Worm (Caenorhabditis elegans): ENCODE measurements around the gene C45G9.6.
A peak's percentile ranks its signal among the peaks of the same experiment; 100 is the strongest.

The C45G9.6 gene

DNA sequence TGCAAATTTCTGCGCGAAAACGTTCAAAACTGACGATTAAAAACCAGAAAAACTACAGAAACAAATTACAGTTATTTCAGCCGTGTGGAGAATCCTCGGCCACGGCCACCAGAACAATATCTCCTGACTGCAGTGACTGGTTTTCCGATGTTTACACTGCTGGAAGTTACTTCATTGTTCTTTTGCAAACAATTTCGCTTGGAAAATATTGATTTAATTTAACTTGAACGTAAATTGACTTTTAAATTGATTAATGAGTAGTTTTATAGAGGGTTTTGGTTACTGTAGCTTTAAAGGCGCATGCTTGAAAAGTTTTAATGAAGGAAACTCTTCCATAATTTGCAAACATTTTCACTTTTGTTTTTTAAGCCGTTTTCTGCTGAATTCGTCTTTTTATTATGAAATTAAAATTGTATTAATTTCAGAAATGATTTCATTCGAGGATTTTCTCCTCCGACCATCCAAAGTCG lies 37.3 kb upstream of the C45G9.6 start, which contains the start of gene smcr-8:
smcr-8 (plus strand) TSS at position 420 of the 470 bp plus-strand sequence.
- no peak for TF ChIP-seq ztf-1 (GFP tag; conservative IDR thresholded peaks at IDR 0.05)
- TF ChIP-seq lsy-2 (tag; optimal IDR thresholded peaks at IDR 0.05) = peak in 1 of 2 experiments; percentile 11

DNA sequence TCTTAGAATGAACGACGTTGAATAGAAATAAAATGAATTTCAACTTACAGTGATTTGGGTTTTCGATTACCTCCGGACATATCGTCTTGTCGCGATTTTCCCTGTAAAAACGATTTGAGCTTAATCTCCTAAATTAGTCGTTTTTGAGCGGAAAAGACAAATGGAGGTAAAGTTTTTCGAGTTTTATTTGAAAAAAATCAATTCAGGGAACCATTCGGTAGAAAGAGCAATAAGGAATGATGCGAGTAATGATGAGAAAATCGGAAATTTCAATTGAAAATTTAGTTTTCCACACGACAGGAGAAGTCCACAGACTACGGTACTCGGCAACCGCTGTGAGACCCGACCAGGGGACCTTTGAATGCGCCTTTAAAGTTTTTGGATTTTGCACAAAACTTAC lies 34.0 kb upstream of the C45G9.6 start, which contains the start of gene R144.10:
R144.10 (minus strand) TSS at position 101 of the 400 bp plus-strand sequence.
- TF ChIP-seq ceh-82 (tag; optimal IDR thresholded peaks at IDR 0.05) = no peak
- TF ChIP-seq ztf-4 (tag; optimal IDR thresholded peaks at IDR 0.05) = no peak
- no peak for TF ChIP-seq unc-55 (GFP tag; optimal IDR thresholded peaks at IDR 0.05)

DNA sequence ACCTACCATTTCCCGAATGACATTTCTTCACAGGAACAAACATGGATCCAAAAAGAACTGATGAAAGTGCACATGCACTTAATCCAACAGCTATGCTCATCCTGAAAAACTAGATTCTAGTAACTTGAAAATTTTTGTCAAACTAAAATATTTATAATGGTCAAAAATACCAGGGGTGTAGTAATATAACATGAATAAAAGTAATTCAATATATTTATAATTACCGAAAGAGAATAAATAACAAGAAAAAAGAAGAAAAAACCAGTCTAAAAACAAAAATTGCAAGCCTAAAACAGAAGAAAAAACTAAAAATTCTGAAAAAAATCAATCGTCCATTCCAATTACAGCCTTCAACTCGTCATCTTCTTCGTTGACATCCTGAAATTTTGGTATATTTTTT lies 31.6 kb upstream of the C45G9.6 start, which contains the start of gene R144.6:
R144.6 (minus strand) TSS at position 101 of the 400 bp plus-strand sequence.
- TF ChIP-seq elt-3 (tag; optimal IDR thresholded peaks at IDR 0.05) (no peak), lin-11 (tag; optimal IDR thresholded peaks at IDR 0.05) (no peak), ceh-82 (tag; optimal IDR thresholded peaks at IDR 0.05) (no peak), blmp-1 (tag; optimal IDR thresholded peaks at IDR 0.05; ENCODE audit: insufficient read depth) (no peak), nhr-77 (tag; optimal IDR thresholded peaks at IDR 0.05) (no peak), F13H6.1 (tag; optimal IDR thresholded peaks at IDR 0.05) (no peak), ceh-16 (tag; optimal IDR thresholded peaks at IDR 0.05) (no peak), unc-62 (GFP tag; optimal IDR thresholded peaks at IDR 0.05) (no peak), zag-1 (tag; optimal IDR thresholded peaks at IDR 0.05) (no peak), lin-39 (tag; optimal IDR thresholded peaks at IDR 0.05) (no peak)

DNA sequence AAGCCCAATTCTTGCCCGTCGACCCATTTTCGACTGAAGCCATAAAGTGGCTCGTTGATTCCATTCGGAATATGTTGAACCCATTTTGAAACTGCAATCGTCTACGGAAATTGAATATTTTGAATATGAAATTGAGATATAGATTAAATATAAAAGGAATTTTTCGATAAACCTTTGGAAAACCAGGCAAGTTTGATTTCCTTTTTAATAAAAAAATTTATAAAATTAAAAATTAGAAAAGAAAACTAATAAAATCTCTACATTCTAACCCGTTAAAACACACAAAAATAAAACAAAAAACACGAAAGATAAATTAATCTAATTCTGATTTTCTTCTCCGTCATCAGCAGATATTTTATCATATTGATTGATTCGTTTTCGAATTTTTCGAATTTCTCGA lies 29.4 kb upstream of the C45G9.6 start, which contains the start of gene R144.12:
R144.12 (minus strand) TSS at position 101 of the 400 bp plus-strand sequence.
- TF ChIP-seq F13H6.1 (tag; optimal IDR thresholded peaks at IDR 0.05) = no peak
- TF ChIP-seq nhr-6 (tag; optimal IDR thresholded peaks at IDR 0.05) = no peak
- no peak for TF ChIP-seq sem-4 (tag; optimal IDR thresholded peaks at IDR 0.05)
- no peak for TF ChIP-seq nhr-237 (tag; optimal IDR thresholded peaks at IDR 0.05)
- no peak for TF ChIP-seq nhr-12 (tag; optimal IDR thresholded peaks at IDR 0.05)
- no peak for TF ChIP-seq ztf-1 (GFP tag; conservative IDR thresholded peaks at IDR 0.05)
- TF ChIP-seq ztf-11 (tag; optimal IDR thresholded peaks at IDR 0.05) = no peak
- TF ChIP-seq ztf-4 (tag; optimal IDR thresholded peaks at IDR 0.05) = no peak
- no peak for TF ChIP-seq nhr-77 (tag; optimal IDR thresholded peaks at IDR 0.05)
- TF ChIP-seq nhr-21 (tag; optimal IDR thresholded peaks at IDR 0.05) = no peak
- TF ChIP-seq ceh-16 (tag; optimal IDR thresholded peaks at IDR 0.05) = no peak
- no peak for TF ChIP-seq lin-13 (GFP tag; optimal IDR thresholded peaks at IDR 0.05)
- TF ChIP-seq sma-9 (GFP tag; optimal IDR thresholded peaks at IDR 0.05) = no peak
- no peak for TF ChIP-seq sma-9 (tag; optimal IDR thresholded peaks at IDR 0.05)

DNA sequence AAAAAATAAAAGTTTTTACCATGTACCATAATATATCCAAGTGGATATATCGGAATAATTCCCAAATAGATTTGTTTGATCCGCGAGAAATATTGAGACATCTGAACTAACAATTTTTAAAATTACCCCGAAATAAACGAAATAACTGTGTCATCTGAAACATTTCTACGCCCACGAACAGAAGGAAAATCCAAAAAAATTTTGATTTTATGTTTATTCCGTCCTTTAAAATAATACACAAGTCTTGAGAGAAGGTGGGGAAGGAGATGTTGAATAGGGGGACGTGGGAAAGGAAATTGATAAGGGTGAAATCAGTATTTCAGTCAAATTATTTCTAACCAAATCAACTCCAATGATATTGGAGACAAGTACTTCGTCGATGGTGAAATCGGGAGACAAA lies 27.5 kb upstream of the C45G9.6 start, which contains the start of gene R144.11:
R144.11 (minus strand) TSS at position 101 of the 400 bp plus-strand sequence.
- TF ChIP-seq F13H6.1 (tag; optimal IDR thresholded peaks at IDR 0.05) (no peak), nhr-21 (tag; optimal IDR thresholded peaks at IDR 0.05) (no peak), nhr-11 (tag; optimal IDR thresholded peaks at IDR 0.05) (no peak), aly-2 (tag; optimal IDR thresholded peaks at IDR 0.05) (peak; percentile 2), lin-39 (tag; optimal IDR thresholded peaks at IDR 0.05) (no peak)

DNA sequence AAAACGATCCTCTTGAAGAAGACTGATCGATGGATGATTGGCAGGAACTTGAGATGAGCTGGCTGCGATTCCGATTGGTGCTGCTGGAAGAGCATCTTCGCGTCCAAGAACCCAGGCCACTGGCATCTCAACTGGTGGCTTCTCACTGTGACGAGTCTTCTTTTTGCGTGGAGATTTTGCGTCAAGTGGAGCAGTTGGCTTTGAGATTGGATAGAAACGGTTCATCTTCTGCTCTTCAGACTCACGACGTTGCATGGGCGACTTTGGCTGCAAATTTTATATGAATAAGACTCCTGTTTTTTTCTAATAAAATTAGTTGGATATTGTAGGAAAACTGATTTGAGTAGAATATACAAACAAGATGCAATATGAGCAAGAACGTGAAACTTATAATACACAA lies 25.5 kb upstream of the C45G9.6 start:
- TF ChIP-seq R02D3.7 (tag; optimal IDR thresholded peaks at IDR 0.05) (no peak), elt-3 (tag; optimal IDR thresholded peaks at IDR 0.05) (no peak), ceh-16 (tag; optimal IDR thresholded peaks at IDR 0.05) (no peak), sma-3 (GFP tag; optimal IDR thresholded peaks at IDR 0.05) (no peak), egl-27 (tag; optimal IDR thresholded peaks at IDR 0.05) (no peak), nhr-21 (tag; optimal IDR thresholded peaks at IDR 0.05) (no peak), nhr-25 (tag; optimal IDR thresholded peaks at IDR 0.05) (no peak), zag-1 (tag; optimal IDR thresholded peaks at IDR 0.05) (no peak), mbf-1 (tag; optimal IDR thresholded peaks at IDR 0.05) (no peak), alr-1 (tag; optimal IDR thresholded peaks at IDR 0.05) (no peak), crh-2 (tag; optimal IDR thresholded peaks at IDR 0.05) (no peak), skn-1 (tag; optimal IDR thresholded peaks at IDR 0.05) (no peak), lin-13 (GFP tag; optimal IDR thresholded peaks at IDR 0.05) (no peak), Y55F3AM.14 (GFP tag; optimal IDR thresholded peaks at IDR 0.05) (no peak), nhr-11 (tag; optimal IDR thresholded peaks at IDR 0.05) (no peak), unc-39 (tag; optimal IDR thresholded peaks at IDR 0.05) (no peak), nhr-129 (tag; optimal IDR thresholded peaks at IDR 0.05) (no peak), lin-11 (tag; optimal IDR thresholded peaks at IDR 0.05) (no peak), nhr-77 (tag; optimal IDR thresholded peaks at IDR 0.05) (no peak)
